Fruit fly (Drosophila melanogaster) whole organism: Measurements from ENCODE around the gene olf413.

Source experiments
- EcR ChIP-seq, 2 experiments: fragments of >200 bp; optimal IDR thresholded peaks; 2 replicates each; lab custom pipeline; 2017; ENCODE audit warnings: missing biosample characterization in 2 of 2, missing genetic modification characterization in 2 of 2, missing genetic modification reagents in 2 of 2
- pan ChIP-seq: fragments of >200 bp; optimal IDR thresholded peaks from 2 replicates; lab custom pipeline; 2017
- psq ChIP-seq: fragments of >200 bp; optimal IDR thresholded peaks from 2 replicates; lab custom pipeline; 2017
- usp ChIP-seq: fragments of >200 bp; optimal IDR thresholded peaks from 2 replicates; lab custom pipeline; 2017; ENCODE audit warnings: missing biosample characterization, missing genetic modification characterization, mixed read lengths

dm6 chr3L:22175562-22176462 is 39.9 kb downstream of the olf413 start:
- no peak for TF ChIP-seq EcR (GFP tag; optimal IDR thresholded peaks at IDR 0.05; lab: Kevin White, UChicago)
- no peak for TF ChIP-seq usp (GFP tag; lab: Kevin White, UChicago)
- TF ChIP-seq pan (lab: Kevin White, UChicago) = no peak
- TF ChIP-seq psq (lab: Kevin White, UChicago) = no peak
